Worm (Caenorhabditis elegans): Measurements from ENCODE around the gene R11D1.1.
A peak's percentile ranks its signal among the peaks of the same experiment; 100 is the strongest.

The R11D1.1 gene

ce11 chrV:12743778-12744502 lies 39.8 kb downstream of the R11D1.1 start (continued):
- TF ChIP-seq pha-2 (tag; optimal IDR thresholded peaks at IDR 0.05) = no peak
- no peak for TF ChIP-seq ttx-3 (tag; optimal IDR thresholded peaks at IDR 0.05)

- TF ChIP-seq ceh-9 (tag; optimal IDR thresholded peaks at IDR 0.05) (no peak), tbx-7 (tag; optimal IDR thresholded peaks at IDR 0.05) (no peak), elt-2 (tag; optimal IDR thresholded peaks at IDR 0.05) (peak; percentile 74), sox-2 (GFP tag; IDR thresholded peaks at IDR 0.05) (no peak)
These were observed 40.8 kb downstream of the R11D1.1 start, which contains the start of gene C15C8.7 for ce11 chrV:12744979-12745378. Gene C15C8.7 (minus strand): TSS chrV:12745050.

ce11 chrV:12747431-12747830 lies 43.3 kb downstream of the R11D1.1 start, which contains the start of gene C15C8.4:
Gene C15C8.4 (minus strand): TSS chrV:12747463.
- TF ChIP-seq hlh-8 (tag; optimal IDR thresholded peaks at IDR 0.05) (no peak), elt-2 (tag; optimal IDR thresholded peaks at IDR 0.05) (no peak), tbx-2 (tag; optimal IDR thresholded peaks at IDR 0.05) (no peak), lim-6 (tag; optimal IDR thresholded peaks at IDR 0.05) (no peak), unc-86 (tag; optimal IDR thresholded peaks at IDR 0.05) (no peak), fax-1 (tag; optimal IDR thresholded peaks at IDR 0.05) (no peak), ztf-16 (tag; optimal IDR thresholded peaks at IDR 0.05) (no peak), lin-11 (tag; optimal IDR thresholded peaks at IDR 0.05) (no peak), ceh-9 (tag; optimal IDR thresholded peaks at IDR 0.05) (no peak), nhr-232 (tag; optimal IDR thresholded peaks at IDR 0.05) (no peak), gmeb-2 (tag; optimal IDR thresholded peaks at IDR 0.05) (no peak), che-1 (tag; optimal IDR thresholded peaks at IDR 0.05) (no peak)

- no peak for TF ChIP-seq elt-4 (tag; optimal IDR thresholded peaks at IDR 0.05)
- peak; percentile 97 for TF ChIP-seq unc-42 (tag; optimal IDR thresholded peaks at IDR 0.05)
- TF ChIP-seq tbx-7 (tag; optimal IDR thresholded peaks at IDR 0.05) = no peak
- TF ChIP-seq ceh-18 (tag; optimal IDR thresholded peaks at IDR 0.05) = no peak
These were observed 43.7 kb downstream of the R11D1.1 start, which contains the start of gene C15C8.5 for ce11 chrV:12747856-12748255. Gene C15C8.5 (plus strand): TSS chrV:12748007.

ce11 chrV:12749558-12749957 lies 45.4 kb downstream of the R11D1.1 start:
- TF ChIP-seq fkh-10 (GFP tag; optimal IDR thresholded peaks at IDR 0.05) = no peak
- no peak for TF ChIP-seq K02D7.2 (tag; optimal IDR thresholded peaks at IDR 0.05)
- no peak for TF ChIP-seq pqm-1 (tag; optimal IDR thresholded peaks at IDR 0.05)
- no peak for TF ChIP-seq C38D4.7 (GFP tag; optimal IDR thresholded peaks at IDR 0.05)
- TF ChIP-seq pha-4 (tag; optimal IDR thresholded peaks at IDR 0.05) = no peak
- TF ChIP-seq sox-4 (tag; optimal IDR thresholded peaks at IDR 0.05) = no peak

- no peak for TF ChIP-seq dve-1 (tag; optimal IDR thresholded peaks at IDR 0.05)
- TF ChIP-seq ceh-34 (tag; optimal IDR thresholded peaks at IDR 0.05) = no peak
- no peak for TF ChIP-seq elt-4 (tag; optimal IDR thresholded peaks at IDR 0.05)
- no peak for TF ChIP-seq pros-1 (tag; optimal IDR thresholded peaks at IDR 0.05)
- no peak for TF ChIP-seq fax-1 (tag; optimal IDR thresholded peaks at IDR 0.05)
- TF ChIP-seq sox-2 (GFP tag; IDR thresholded peaks at IDR 0.05) = no peak
- no peak for TF ChIP-seq dmd-4 (tag; optimal IDR thresholded peaks at IDR 0.05; ENCODE audit: borderline replicate concordance)
- TF ChIP-seq pax-1 (tag; optimal IDR thresholded peaks at IDR 0.05) = no peak
- TF ChIP-seq eyg-1 (tag; optimal IDR thresholded peaks at IDR 0.05) = no peak
- no peak for TF ChIP-seq sox-4 (tag; optimal IDR thresholded peaks at IDR 0.05)
- no peak for TF ChIP-seq fkh-10 (GFP tag; optimal IDR thresholded peaks at IDR 0.05)
- TF ChIP-seq T23F11.4 (GFP tag; optimal IDR thresholded peaks at IDR 0.05) = no peak
- TF ChIP-seq elt-2 (tag; optimal IDR thresholded peaks at IDR 0.05) = no peak
- no peak for TF ChIP-seq unc-86 (tag; optimal IDR thresholded peaks at IDR 0.05)
These were observed 47.4 kb downstream of the R11D1.1 start, which contains the start of gene C15C8.6 for ce11 chrV:12751495-12752050. Gene C15C8.6 (minus strand): TSS chrV:12751545.

Measured in whole organism, late embryonic.